Fruit fly (Drosophila melanogaster) whole organism: ENCODE measurements around the gene Crg-1.

Experiments used
- CG8478 ChIP-seq: fragments of >200 bp; optimal IDR thresholded peaks from 2 replicates; lab custom pipeline; 2018; ENCODE audit warnings: inconsistent platforms
- usp ChIP-seq: fragments of >200 bp; optimal IDR thresholded peaks from 2 replicates; lab custom pipeline; 2017; ENCODE audit warnings: missing biosample characterization, missing genetic modification characterization, mixed read lengths

dm6 chrX:3819470-3819869 lies 26.4 kb downstream of the Crg-1 start:
- no peak for TF ChIP-seq CG8478 (lab: Kevin White, UChicago)
- no peak for TF ChIP-seq usp (GFP tag; lab: Kevin White, UChicago)
